Worm (Caenorhabditis elegans) whole organism, L4 larva: ENCODE measurements around the gene F13D11.3.

Source experiments
- lsy-2 ChIP-seq, 2 experiments: fragments of 150-350 bp in 1 of 2; sonication (generic microtip) in 1 of 2; optimal IDR thresholded peaks; 2 replicates each; lab custom pipeline; 2014 to 2017; ENCODE audit warnings: missing biosample characterization in 2 of 2, missing genetic modification characterization in 2 of 2
- nhr-11 ChIP-seq: fragments of 150-350 bp; optimal IDR thresholded peaks from 2 replicates; lab custom pipeline; 2014; ENCODE audit warnings: missing biosample characterization, missing genetic modification characterization
- nhr-76 ChIP-seq: fragments of 150-350 bp; optimal IDR thresholded peaks from 2 replicates; lab custom pipeline; 2014; ENCODE audit warnings: missing biosample characterization, missing genetic modification characterization
- unc-62 ChIP-seq, 3 experiments: fragments of 150-350 bp in 1 of 3; sonication (generic microtip); optimal IDR thresholded peaks in 2 of 3; peaks in 1 of 3; 1 replicate in 1 of 3; 2 replicates in 2 of 3; lab custom pipeline; 2014 to 2017; ENCODE audit warnings: missing biosample characterization in 3 of 3, missing genetic modification characterization in 3 of 3, missing genetic modification reagents in 3 of 3, missing genotype in 1 of 3

ce11 chrX:5811997-5812562, 6.4 kb upstream of the F13D11.3 start:
- TF ChIP-seq nhr-11 (tag; lab: Kevin White, UChicago) (peak; percentile 44), unc-62 (GFP tag; optimal IDR thresholded peaks at IDR 0.05 in 1 of 2; lab: Kevin White, UChicago) (peak in 1 of 2 experiments; percentile 88), unc-62 (tag; optimal IDR thresholded peaks at IDR 0.05; lab: Kevin White, UChicago) (no peak), nhr-76 (tag; lab: Kevin White, UChicago) (no peak), lsy-2 (tag; optimal IDR thresholded peaks at IDR 0.05; lab: Kevin White, UChicago) (peak; percentile 11 to 48)
